Worm (Caenorhabditis elegans) whole organism, L4 larva: ENCODE results near the gene brd-1.

Source experiments
- Y5F2A.4 ChIP-seq: fragments of 200-800 bp; sonication (Bioruptor generic); optimal IDR thresholded peaks from 2 replicates; lab custom pipeline; 2018; ENCODE audit warnings: mild to moderate bottlenecking, missing genetic modification characterization, missing compliant biosample characterization
- nhr-237 ChIP-seq: sonication (generic microtip); optimal IDR thresholded peaks from 2 replicates; lab custom pipeline; 2017; ENCODE audit warnings: missing biosample characterization, missing genetic modification characterization
- nhr-42 ChIP-seq: fragments of 200-800 bp; sonication (Bioruptor generic); IDR thresholded peaks from 2 replicates; pipeline ENCODE4 v1.3.6; 2022; ENCODE audit warnings: missing genetic modification characterization, missing compliant biosample characterization
- nhr-6 ChIP-seq: fragments of 150-350 bp; optimal IDR thresholded peaks from 2 replicates; lab custom pipeline; 2014; ENCODE audit warnings: missing biosample characterization, missing genetic modification characterization
- saeg-2 ChIP-seq: fragments of 200-800 bp; sonication (Bioruptor generic); IDR thresholded peaks from 2 replicates; pipeline ENCODE4 v1.3.6; 2022; ENCODE audit warnings: missing genetic modification reagents, missing genetic modification characterization, missing compliant biosample characterization
- spr-1 ChIP-seq: sonication (generic microtip); optimal IDR thresholded peaks from 2 replicates; lab custom pipeline; 2016; ENCODE audit warnings: mild to moderate bottlenecking, missing genetic modification characterization, missing compliant biosample characterization
- zag-1 ChIP-seq: fragments of 150-350 bp; optimal IDR thresholded peaks from 2 replicates; lab custom pipeline; 2014; ENCODE audit warnings: missing biosample characterization, missing genetic modification characterization

ce11 chrIII:6914840-6915239 is 25.5 kb upstream of the brd-1 start:
- no peak for TF ChIP-seq Y5F2A.4 (GFP tag; lab: Kevin White, UChicago)
- TF ChIP-seq nhr-42 (GFP tag; lab: Robert Waterston, UW), result no peak
- no peak for TF ChIP-seq nhr-237 (tag; lab: Kevin White, UChicago)
- TF ChIP-seq saeg-2 (GFP tag; lab: Robert Waterston, UW), result no peak
- TF ChIP-seq spr-1 (tag; lab: Kevin White, UChicago), result no peak
- TF ChIP-seq zag-1 (tag; lab: Kevin White, UChicago), result no peak
- no peak for TF ChIP-seq nhr-6
